Fruit fly (Drosophila melanogaster) whole organism, embryonic: ENCODE measurements around the gene CG15414.

Source experiments
- ATbp ChIP-seq: fragments of 200-800 bp; sonication (Bioruptor generic); optimal IDR thresholded peaks from 2 replicates; lab custom pipeline; 2017; ENCODE audit warnings: missing biosample characterization, mild to moderate bottlenecking, missing genetic modification characterization, missing genetic modification reagents
- Aef1 ChIP-seq: fragments of 200-800 bp; sonication (Bioruptor generic); IDR thresholded peaks from 3 replicates; pipeline ENCODE4 v1.3.6; 2022; ENCODE audit warnings: missing biosample characterization, missing genetic modification characterization
- B-H1 ChIP-seq: fragments of 200-800 bp; sonication (Bioruptor generic); IDR thresholded peaks from 3 replicates; pipeline ENCODE4 v1.3.6; 2022; ENCODE audit warnings: missing biosample characterization, missing genetic modification characterization
- Bteb2 ChIP-seq: fragments of 200-800 bp; sonication (Bioruptor generic); optimal IDR thresholded peaks from 2 replicates; lab custom pipeline; 2016; ENCODE audit warnings: missing biosample characterization, missing genetic modification characterization
- CG11093 ChIP-seq: fragments of 200-800 bp; sonication (Bioruptor generic); IDR thresholded peaks from 3 replicates; pipeline ENCODE4 v1.3.6; 2022; ENCODE audit warnings: missing biosample characterization, missing genetic modification characterization
- CG12155 ChIP-seq: fragments of 200-800 bp; sonication (Bioruptor generic); optimal IDR thresholded peaks from 3 replicates; lab custom pipeline; 2016; ENCODE audit warnings: missing biosample characterization, missing genetic modification characterization
- CG12236 ChIP-seq: fragments of 200-800 bp; sonication (Bioruptor generic); optimal IDR thresholded peaks from 2 replicates; lab custom pipeline; 2016; ENCODE audit warnings: missing biosample characterization, missing genetic modification characterization
- CG12299 ChIP-seq: fragments of 200-800 bp; sonication (Bioruptor generic); optimal IDR thresholded peaks from 2 replicates; lab custom pipeline; 2018; ENCODE audit warnings: missing biosample characterization, mild to moderate bottlenecking, missing genetic modification characterization
- CG13424 ChIP-seq: fragments of 200-800 bp; sonication (Bioruptor generic); optimal IDR thresholded peaks from 2 replicates; lab custom pipeline; 2019; ENCODE audit warnings: missing biosample characterization, mild to moderate bottlenecking, missing genetic modification characterization, moderate library complexity
- CG14050 ChIP-seq: fragments of 200-800 bp; sonication (Bioruptor generic); IDR thresholded peaks from 3 replicates; pipeline ENCODE4 v1.3.6; 2022; ENCODE audit warnings: missing biosample characterization, missing genetic modification characterization
- CG15011 ChIP-seq: fragments of 200-800 bp; sonication (Bioruptor generic); optimal IDR thresholded peaks from 3 replicates; lab custom pipeline; 2018; ENCODE audit warnings: missing biosample characterization, mild to moderate bottlenecking, missing genetic modification characterization
- CG15696 ChIP-seq: fragments of 200-800 bp; sonication (Bioruptor generic); optimal IDR thresholded peaks from 2 replicates; lab custom pipeline; 2019; ENCODE audit warnings: missing biosample characterization, mild to moderate bottlenecking, missing genetic modification characterization, moderate library complexity
- CG17829 ChIP-seq: fragments of 200-800 bp; optimal IDR thresholded peaks from 2 replicates; lab custom pipeline; 2019; ENCODE audit warnings: missing biosample characterization, mild to moderate bottlenecking, missing genetic modification characterization, moderate library complexity
- CG1832 ChIP-seq: fragments of 200-800 bp; sonication (Bioruptor generic); optimal IDR thresholded peaks from 2 replicates; lab custom pipeline; 2017; ENCODE audit warnings: missing biosample characterization, mild to moderate bottlenecking, missing genetic modification characterization, inconsistent platforms
- CG2120 ChIP-seq: fragments of 200-800 bp; sonication (Bioruptor generic); optimal IDR thresholded peaks from 3 replicates; lab custom pipeline; 2016; ENCODE audit warnings: missing biosample characterization, missing genetic modification characterization
- CG2889 ChIP-seq: fragments of 200-800 bp; sonication (Bioruptor generic); IDR thresholded peaks from 3 replicates; pipeline ENCODE4 v1.3.6; 2022; ENCODE audit warnings: missing biosample characterization, missing genetic modification characterization
- CG31388 ChIP-seq: fragments of 200-800 bp; sonication (Bioruptor generic); optimal IDR thresholded peaks from 2 replicates; lab custom pipeline; 2016; ENCODE audit warnings: missing biosample characterization, missing genetic modification characterization
- CG34224 ChIP-seq: fragments of 200-800 bp; sonication (Bioruptor generic); IDR thresholded peaks from 3 replicates; pipeline ENCODE4 v1.3.6; 2022; ENCODE audit warnings: missing biosample characterization, missing genetic modification characterization; ENCODE audit not compliant: partially characterized antibody
- CG4424 ChIP-seq: fragments of 200-800 bp; sonication (Bioruptor generic); optimal IDR thresholded peaks from 3 replicates; lab custom pipeline; 2016; ENCODE audit warnings: missing biosample characterization, missing genetic modification characterization
- CG6813 ChIP-seq: fragments of 200-800 bp; sonication (Bioruptor generic); optimal IDR thresholded peaks from 2 replicates; lab custom pipeline; 2017; ENCODE audit warnings: missing biosample characterization, missing genetic modification characterization, mild to moderate bottlenecking, moderate library complexity, missing genetic modification reagents
- CG6854 ChIP-seq: fragments of 200-800 bp; sonication (Bioruptor generic); optimal IDR thresholded peaks from 3 replicates; lab custom pipeline; 2017; ENCODE audit warnings: missing biosample characterization, mild to moderate bottlenecking, missing genetic modification characterization
- Gug ChIP-seq: fragments of 200-800 bp; sonication (Bioruptor generic); IDR thresholded peaks from 4 replicates; pipeline ENCODE4 v1.3.6; 2022; ENCODE audit warnings: missing biosample characterization, missing genetic modification characterization
- Hmr ChIP-seq: fragments of 200-800 bp; sonication (Bioruptor generic); optimal IDR thresholded peaks from 3 replicates; lab custom pipeline; 2017; ENCODE audit warnings: mild to moderate bottlenecking, missing biosample characterization, missing genetic modification reagents, missing genetic modification characterization
- Hr39 ChIP-seq: fragments of >200 bp; optimal IDR thresholded peaks from 2 replicates; lab custom pipeline; 2017
- Lim3 ChIP-seq: fragments of 200-800 bp; sonication (Bioruptor generic); IDR thresholded peaks from 2 replicates; pipeline ENCODE4 v1.3.6; 2022; ENCODE audit warnings: missing biosample characterization, missing genetic modification characterization
- MBD-R2 ChIP-seq: fragments of 200-800 bp; sonication (Bioruptor generic); IDR thresholded peaks from 2 replicates; pipeline ENCODE4 v1.3.6; 2022; ENCODE audit warnings: missing biosample characterization, missing genetic modification characterization
- Myb ChIP-seq: fragments of 200-800 bp; sonication (Bioruptor generic); optimal IDR thresholded peaks from 2 replicates; lab custom pipeline; 2016; ENCODE audit warnings: missing biosample characterization, missing genetic modification characterization
- NK7.1 ChIP-seq: fragments of 200-800 bp; sonication (Bioruptor generic); optimal IDR thresholded peaks from 3 replicates; lab custom pipeline; 2016; ENCODE audit warnings: missing biosample characterization, missing genetic modification characterization
- Oli ChIP-seq: fragments of 200-800 bp; sonication (Bioruptor generic); optimal IDR thresholded peaks from 2 replicates; lab custom pipeline; 2018; ENCODE audit warnings: missing biosample characterization, mild to moderate bottlenecking, missing genetic modification characterization, moderate library complexity
- Spps ChIP-seq: fragments of 200-800 bp; sonication (Bioruptor generic); optimal IDR thresholded peaks from 2 replicates; lab custom pipeline; 2018; ENCODE audit warnings: missing biosample characterization, mild to moderate bottlenecking, missing genetic modification characterization
- Tbp ChIP-seq: fragments of >200 bp; optimal IDR thresholded peaks from 2 replicates; lab custom pipeline; 2018; ENCODE audit warnings: missing biosample characterization, missing genetic modification characterization
- Xrp1 ChIP-seq: fragments of 200-800 bp; sonication (Bioruptor generic); IDR thresholded peaks from 2 replicates; pipeline ENCODE4 v1.3.6; 2022; ENCODE audit warnings: missing biosample characterization, missing genetic modification characterization
- ac ChIP-seq: fragments of 200-800 bp; sonication (Bioruptor generic); optimal IDR thresholded peaks from 3 replicates; lab custom pipeline; 2017; ENCODE audit warnings: missing biosample characterization, mild to moderate bottlenecking, missing genetic modification characterization
- ase ChIP-seq: fragments of 200-800 bp; sonication (Bioruptor generic); IDR thresholded peaks from 3 replicates; pipeline ENCODE4 v1.3.6; 2022; ENCODE audit warnings: missing biosample characterization, missing genetic modification characterization
- btn ChIP-seq: fragments of 200-800 bp; sonication (Bioruptor generic); optimal IDR thresholded peaks from 2 replicates; lab custom pipeline; 2016; ENCODE audit warnings: missing biosample characterization, missing genetic modification characterization
- dmrt11E ChIP-seq: fragments of 200-800 bp; sonication (Bioruptor generic); optimal IDR thresholded peaks from 3 replicates; lab custom pipeline; 2018; ENCODE audit warnings: missing biosample characterization, mild to moderate bottlenecking, missing genetic modification characterization, moderate library complexity
- fd102C ChIP-seq: fragments of 200-800 bp; sonication (Bioruptor generic); optimal IDR thresholded peaks from 2 replicates; lab custom pipeline; 2018; ENCODE audit warnings: missing biosample characterization, mild to moderate bottlenecking, missing genetic modification characterization, moderate library complexity
- fru ChIP-seq: fragments of >200 bp; optimal IDR thresholded peaks from 2 replicates; lab custom pipeline; 2017
- gfzf ChIP-seq: fragments of 200-800 bp; sonication (Bioruptor generic); optimal IDR thresholded peaks from 2 replicates; lab custom pipeline; 2016; ENCODE audit warnings: missing biosample characterization, mild to moderate bottlenecking, missing genetic modification characterization, moderate library complexity
- grn ChIP-seq: fragments of 200-800 bp; sonication (Bioruptor generic); optimal IDR thresholded peaks from 3 replicates; lab custom pipeline; 2017; ENCODE audit warnings: missing biosample characterization, missing genetic modification characterization
- her ChIP-seq: fragments of 200-800 bp; sonication (Bioruptor generic); optimal IDR thresholded peaks from 2 replicates; lab custom pipeline; 2016; ENCODE audit warnings: missing biosample characterization, missing genetic modification characterization
- nerfin-2 ChIP-seq: fragments of 200-800 bp; sonication (Bioruptor generic); IDR thresholded peaks from 2 replicates; pipeline ENCODE4 v1.3.6; 2022; ENCODE audit warnings: missing biosample characterization, missing genetic modification characterization; ENCODE audit not compliant: partially characterized antibody
- p53 ChIP-seq: fragments of 200-800 bp; sonication (Bioruptor generic); optimal IDR thresholded peaks from 2 replicates; lab custom pipeline; 2016; ENCODE audit warnings: missing biosample characterization, missing genetic modification characterization
- phol ChIP-seq: fragments of 200-800 bp; sonication (Bioruptor generic); optimal IDR thresholded peaks from 3 replicates; lab custom pipeline; 2018; ENCODE audit warnings: missing biosample characterization, mild to moderate bottlenecking, missing genetic modification characterization, moderate library complexity
- pros ChIP-seq: fragments of 200-800 bp; sonication (Bioruptor generic); optimal IDR thresholded peaks from 3 replicates; lab custom pipeline; 2019; ENCODE audit warnings: missing biosample characterization, mild to moderate bottlenecking, missing genetic modification characterization, moderate library complexity
- sim ChIP-seq: fragments of 200-800 bp; sonication (Bioruptor generic); IDR thresholded peaks from 2 replicates; pipeline ENCODE4 v1.3.6; 2022; ENCODE audit warnings: missing biosample characterization, missing genetic modification characterization
- sqz ChIP-seq: fragments of 200-800 bp; sonication (Bioruptor generic); optimal IDR thresholded peaks from 3 replicates; lab custom pipeline; 2018; ENCODE audit warnings: missing biosample characterization, mild to moderate bottlenecking, missing genetic modification characterization
- tap ChIP-seq: fragments of 200-800 bp; optimal IDR thresholded peaks from 3 replicates; lab custom pipeline; 2019; ENCODE audit warnings: missing biosample characterization, mild to moderate bottlenecking, missing genetic modification characterization, moderate library complexity
- tgo ChIP-seq: fragments of 200-800 bp; sonication (Bioruptor generic); IDR thresholded peaks from 3 replicates; pipeline ENCODE4 v1.3.6; 2022; ENCODE audit warnings: missing biosample characterization, missing genetic modification characterization
- trh ChIP-seq: fragments of 200-800 bp; sonication (Bioruptor generic); optimal IDR thresholded peaks from 2 replicates; lab custom pipeline; 2016; ENCODE audit warnings: missing biosample characterization, missing genetic modification characterization
- vnd ChIP-seq: fragments of 200-800 bp; sonication (Bioruptor generic); IDR thresholded peaks from 3 replicates; pipeline ENCODE4 v1.3.6; 2022; ENCODE audit warnings: missing biosample characterization, missing genetic modification characterization; ENCODE audit not compliant: partially characterized antibody
- z ChIP-seq: fragments of 200-800 bp; sonication (Bioruptor generic); IDR thresholded peaks from 3 replicates; pipeline ENCODE4 v1.3.6; 2022; ENCODE audit warnings: missing biosample characterization, missing genetic modification characterization
- zfh2 ChIP-seq: fragments of 200-800 bp; sonication (Bioruptor generic); optimal IDR thresholded peaks from 2 replicates; lab custom pipeline; 2016; ENCODE audit warnings: missing biosample characterization, missing genetic modification characterization

CG15414 gene

dm6 chr2L:3482712-3483111 is 8.2 kb downstream of the CG15414 start (continued):
- TF ChIP-seq CG12236 (no peak), CG12155 (GFP tag; lab: Kevin White, UChicago) (no peak), Hmr (GFP tag; lab: Kevin White, UChicago) (no peak), Bteb2 (GFP tag; lab: Kevin White, UChicago) (no peak), CG11093 (GFP tag; lab: Robert Waterston, UW) (no peak), CG4424 (peak; percentile 4), CG15696 (no peak), MBD-R2 (GFP tag; lab: Robert Waterston, UW) (no peak), ase (0 out of 3 replicates have a peak, but pooled peaks have one; percentile 32), Lim3 (GFP tag; lab: Robert Waterston, UW) (no peak), ac (GFP tag; lab: Kevin White, UChicago) (no peak), vnd (GFP tag; lab: Robert Waterston, UW) (no peak), CG1832 (GFP tag; lab: Kevin White, UChicago) (no peak), CG12299 (tag; lab: Kevin White, UChicago) (no peak), CG34224 (GFP tag; lab: Robert Waterston, UW) (no peak), NK7.1 (GFP tag; lab: Kevin White, UChicago) (no peak), Tbp (GFP tag; lab: Kevin White, UChicago) (no peak), Xrp1 (GFP tag; lab: Robert Waterston, UW) (peak; percentile 35; the same call in 1 of the 2 replicates), sqz (GFP tag; lab: Kevin White, UChicago) (no peak), btn (GFP tag; lab: Kevin White, UChicago) (no peak), her (no peak), fru (lab: Kevin White, UChicago) (no peak), trh (GFP tag; lab: Kevin White, UChicago) (no peak), sim (GFP tag; lab: Robert Waterston, UW) (no peak), phol (tag; lab: Kevin White, UChicago) (no peak), Hr39 (lab: Kevin White, UChicago) (no peak), Oli (tag; lab: Kevin White, UChicago) (peak; percentile 26), p53 (no peak), CG15011 (GFP tag; lab: Kevin White, UChicago) (no peak), CG17829 (tag; lab: Kevin White, UChicago) (no peak), CG31388 (no peak), CG2120 (no peak), CG6854 (GFP tag; lab: Kevin White, UChicago) (no peak), nerfin-2 (no peak), CG14050 (no peak), Spps (tag; lab: Kevin White, UChicago) (no peak), tap (tag; lab: Kevin White, UChicago) (no peak), grn (GFP tag; lab: Kevin White, UChicago) (no peak), Aef1 (GFP tag; lab: Robert Waterston, UW) (no peak), pros (GFP tag; lab: Kevin White, UChicago) (no peak), B-H1 (GFP tag; lab: Robert Waterston, UW) (no peak), Gug (GFP tag; lab: Robert Waterston, UW) (no peak), zfh2 (no peak), CG6813 (GFP tag; lab: Kevin White, UChicago) (no peak), CG2889 (GFP tag; lab: Robert Waterston, UW) (no peak), z (GFP tag; lab: Robert Waterston, UW) (no peak), fd102C (GFP tag; lab: Kevin White, UChicago) (no peak), dmrt11E (tag; lab: Kevin White, UChicago) (peak; percentile 42), tgo (GFP tag; lab: Robert Waterston, UW) (no peak), Myb (GFP tag; lab: Kevin White, UChicago) (no peak), ATbp (GFP tag; lab: Kevin White, UChicago) (no peak), gfzf (no peak), CG13424 (peak; percentile 22)
